Fruit fly (Drosophila melanogaster) whole organism: ENCODE data around the gene CG46456.
A peak's percentile ranks its signal among the peaks of the same experiment; 100 is the strongest.

ENCODE experiments used
- CG8478 ChIP-seq: fragments of >200 bp; optimal IDR thresholded peaks from 2 replicates; lab custom pipeline; 2018; ENCODE audit warnings: inconsistent platforms
- Dll ChIP-seq: fragments of >200 bp; optimal IDR thresholded peaks from 2 replicates; lab custom pipeline; 2017
- EcR ChIP-seq, 2 experiments: fragments of >200 bp; optimal IDR thresholded peaks; 2 replicates each; lab custom pipeline; 2017; ENCODE audit warnings: missing biosample characterization in 2 of 2, missing genetic modification characterization in 2 of 2, missing genetic modification reagents in 2 of 2
- pan ChIP-seq: fragments of >200 bp; optimal IDR thresholded peaks from 2 replicates; lab custom pipeline; 2017
- psq ChIP-seq: fragments of >200 bp; optimal IDR thresholded peaks from 2 replicates; lab custom pipeline; 2017
- usp ChIP-seq: fragments of >200 bp; optimal IDR thresholded peaks from 2 replicates; lab custom pipeline; 2017; ENCODE audit warnings: missing biosample characterization, missing genetic modification characterization, mixed read lengths

CG46456 gene

DNA sequence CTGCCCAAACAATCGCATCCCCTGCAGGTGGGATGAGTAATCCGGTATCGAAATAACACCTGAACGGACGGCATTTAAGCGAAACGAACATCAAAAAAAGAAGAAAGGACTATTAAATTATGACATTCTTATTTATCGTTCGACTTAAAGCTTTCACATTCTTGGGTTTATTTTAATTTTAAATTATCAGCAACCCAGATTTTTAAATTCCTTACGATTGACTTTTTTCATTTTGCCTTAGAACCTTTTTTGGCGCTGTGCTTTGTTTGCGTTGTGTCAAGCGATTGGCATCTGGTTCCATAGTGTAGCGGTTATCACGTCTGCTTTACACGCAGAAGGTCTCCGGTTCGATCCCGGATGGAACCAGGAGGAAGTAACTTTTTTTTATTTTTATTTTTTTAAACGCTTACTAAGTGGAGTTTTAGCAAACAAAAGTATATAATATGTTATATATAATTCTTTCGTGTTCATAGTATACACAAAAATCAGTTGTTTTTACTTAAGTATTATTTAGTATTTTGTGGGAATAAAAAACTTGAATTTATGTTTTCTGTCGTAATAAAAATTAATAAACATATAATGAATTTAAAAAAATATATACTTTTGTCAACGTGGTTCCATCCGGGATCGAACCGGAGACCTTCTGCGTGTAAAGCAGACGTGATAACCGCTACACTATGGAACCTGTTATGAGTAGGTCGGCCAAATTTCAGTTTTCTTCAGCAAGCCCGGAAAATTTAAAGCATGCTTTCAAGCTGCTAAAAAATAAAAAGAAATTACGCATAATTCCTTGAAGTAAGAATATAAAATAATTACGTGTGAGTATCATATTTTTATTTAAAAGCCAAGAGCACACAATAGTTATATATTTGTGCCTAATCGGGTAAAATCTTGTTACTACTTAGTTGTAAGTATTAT lies 1.2 kb upstream of the CG46456 start:
- TF ChIP-seq Dll (lab: Kevin White, UChicago): no peak
- TF ChIP-seq usp (GFP tag; lab: Kevin White, UChicago): no peak
- TF ChIP-seq EcR (GFP tag; optimal IDR thresholded peaks at IDR 0.05; lab: Kevin White, UChicago): no peak
- no peak for TF ChIP-seq psq (lab: Kevin White, UChicago)
- TF ChIP-seq pan (lab: Kevin White, UChicago): no peak
- TF ChIP-seq CG8478 (lab: Kevin White, UChicago): no peak

DNA sequence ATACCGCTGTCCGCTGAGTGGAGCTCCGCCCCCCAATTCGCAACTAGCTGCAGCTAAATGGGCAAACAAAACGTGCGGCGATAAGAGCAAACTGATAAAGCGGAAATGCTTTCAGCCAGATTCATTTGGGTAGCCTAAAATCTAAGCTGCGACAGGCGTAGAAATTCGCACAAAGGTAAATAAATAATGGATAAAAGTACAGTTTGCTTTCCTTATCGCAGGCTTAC lies 590 bp upstream of the CG46456 start, which contains the start of gene lama:
TSS of gene lama (minus strand) at position 101 of the 227 bp plus-strand sequence.
- TF ChIP-seq CG8478 (lab: Kevin White, UChicago): no peak
- no peak for TF ChIP-seq psq (lab: Kevin White, UChicago)
- no peak for TF ChIP-seq Dll (lab: Kevin White, UChicago)
- no peak for TF ChIP-seq EcR (GFP tag; optimal IDR thresholded peaks at IDR 0.05; lab: Kevin White, UChicago)
- TF ChIP-seq usp (GFP tag; lab: Kevin White, UChicago): no peak
- no peak for TF ChIP-seq pan (lab: Kevin White, UChicago)

DNA sequence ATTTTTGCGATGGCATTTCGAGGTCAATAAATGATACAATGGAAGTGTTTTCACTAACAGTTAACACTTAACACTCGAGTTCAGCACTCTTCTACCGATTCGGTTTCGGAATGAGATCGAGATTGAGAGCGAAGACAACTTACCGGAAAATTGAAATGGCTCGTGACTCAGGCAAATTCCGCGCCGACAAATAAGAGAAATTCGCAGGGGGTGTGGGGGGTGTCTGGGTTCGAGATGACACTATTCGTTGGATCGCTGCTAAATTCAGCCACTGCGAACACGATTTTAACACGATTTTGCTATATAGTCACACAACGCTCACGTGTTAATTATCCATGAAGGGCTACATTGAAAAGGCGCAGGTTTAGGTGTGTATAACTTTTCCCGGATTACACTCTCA lies 674 bp downstream of the CG46456 start:
- TF ChIP-seq pan (lab: Kevin White, UChicago): no peak
- no peak for TF ChIP-seq psq (lab: Kevin White, UChicago)
- TF ChIP-seq CG8478 (lab: Kevin White, UChicago): no peak
- TF ChIP-seq usp (GFP tag; lab: Kevin White, UChicago): no peak
- no peak for TF ChIP-seq Dll (lab: Kevin White, UChicago)
- no peak for TF ChIP-seq EcR (GFP tag; optimal IDR thresholded peaks at IDR 0.05; lab: Kevin White, UChicago)

DNA sequence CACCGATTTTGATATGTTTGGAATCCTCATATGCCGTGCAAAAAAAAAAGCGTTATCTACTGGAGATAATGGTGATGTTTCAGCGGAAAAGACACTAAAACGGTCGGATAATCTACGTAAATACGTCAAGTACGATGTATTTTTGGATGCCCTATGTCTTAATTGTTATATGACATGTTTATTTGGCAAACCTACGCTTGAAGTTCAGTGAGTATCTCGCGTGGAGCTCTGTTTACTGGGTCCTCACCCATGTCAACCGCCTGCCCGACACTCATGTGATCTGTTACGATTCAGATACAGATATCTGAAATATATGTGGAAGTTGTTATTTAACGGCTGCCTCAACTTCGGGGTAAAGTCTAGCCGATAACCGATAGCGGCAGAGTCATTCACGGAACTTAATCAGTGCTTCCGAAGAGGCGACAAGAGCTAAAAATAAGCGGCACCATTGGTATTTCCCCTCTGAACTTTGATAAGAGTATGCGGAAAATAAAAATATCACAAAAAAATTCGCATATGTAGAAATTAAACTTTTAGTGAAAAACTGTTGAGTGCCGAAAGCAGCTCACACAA lies 1.6 kb downstream of the CG46456 start:
- TF ChIP-seq EcR (GFP tag; optimal IDR thresholded peaks at IDR 0.05; lab: Kevin White, UChicago): no peak
- no peak for TF ChIP-seq usp (GFP tag; lab: Kevin White, UChicago)
- no peak for TF ChIP-seq CG8478 (lab: Kevin White, UChicago)
- no peak for TF ChIP-seq Dll (lab: Kevin White, UChicago)
- no peak for TF ChIP-seq pan (lab: Kevin White, UChicago)
- TF ChIP-seq psq (lab: Kevin White, UChicago): no peak

DNA sequence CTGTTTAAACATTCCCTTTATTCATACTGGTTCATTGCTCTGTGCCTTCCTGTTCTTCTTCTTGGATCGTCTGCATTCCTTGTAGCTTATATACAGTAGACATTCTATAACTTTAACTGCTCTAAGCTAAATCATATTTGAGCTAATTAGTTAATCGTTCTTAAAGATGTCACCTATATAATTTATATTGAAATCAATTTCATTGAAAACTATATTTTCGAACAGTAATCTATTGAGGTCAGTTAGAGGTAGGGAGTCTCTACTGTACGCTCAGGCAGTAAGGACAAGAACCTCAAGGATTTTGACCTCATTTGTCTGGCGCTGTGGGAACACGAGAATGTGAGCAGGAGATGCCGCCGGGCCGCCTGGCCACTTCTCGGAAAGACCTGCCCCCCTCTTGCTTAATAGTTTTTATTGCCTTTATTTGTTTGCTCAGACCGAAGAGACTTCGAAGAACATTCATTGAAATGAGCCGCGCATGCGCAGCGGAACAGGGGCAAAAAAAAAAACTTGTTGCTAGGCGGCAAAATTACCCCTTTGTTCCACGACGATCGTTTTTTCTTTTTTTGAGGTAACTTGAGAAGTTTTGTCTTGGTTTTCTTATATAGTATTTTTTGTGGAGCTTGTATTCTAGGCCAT lies 2.3 kb downstream of the CG46456 start:
- TF ChIP-seq EcR (GFP tag; optimal IDR thresholded peaks at IDR 0.05; lab: Kevin White, UChicago): peak in 1 of 2 experiments; percentile 69
- no peak for TF ChIP-seq usp (GFP tag; lab: Kevin White, UChicago)

DNA sequence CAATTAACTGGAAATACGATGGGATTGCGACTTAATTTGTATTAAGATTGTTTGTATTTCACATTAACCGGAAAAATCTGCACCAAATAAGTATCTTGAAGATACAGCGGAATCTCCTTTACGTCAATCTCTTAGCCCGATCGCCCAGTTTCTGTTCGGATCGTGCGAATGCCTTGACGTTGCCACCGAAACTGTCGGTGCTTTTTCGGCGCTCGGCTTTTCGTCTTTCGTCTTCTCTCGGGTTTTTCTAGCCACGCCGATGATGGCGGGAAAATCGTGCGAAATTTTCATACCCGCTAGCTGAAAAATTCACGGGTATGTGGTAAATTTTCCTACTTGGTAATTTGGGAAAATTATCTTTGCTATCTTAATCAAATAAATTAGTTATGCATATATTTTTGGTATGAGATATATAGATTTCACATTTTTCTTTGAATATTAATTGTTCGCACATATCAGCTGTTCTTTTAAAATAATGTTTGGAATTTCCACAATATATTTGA lies 3.7 kb downstream of the CG46456 start:
- TF ChIP-seq psq (lab: Kevin White, UChicago) (no peak), pan (lab: Kevin White, UChicago) (no peak), Dll (lab: Kevin White, UChicago) (no peak), CG8478 (lab: Kevin White, UChicago) (no peak), EcR (GFP tag; optimal IDR thresholded peaks at IDR 0.05; lab: Kevin White, UChicago) (no peak), usp (GFP tag; lab: Kevin White, UChicago) (no peak)

DNA sequence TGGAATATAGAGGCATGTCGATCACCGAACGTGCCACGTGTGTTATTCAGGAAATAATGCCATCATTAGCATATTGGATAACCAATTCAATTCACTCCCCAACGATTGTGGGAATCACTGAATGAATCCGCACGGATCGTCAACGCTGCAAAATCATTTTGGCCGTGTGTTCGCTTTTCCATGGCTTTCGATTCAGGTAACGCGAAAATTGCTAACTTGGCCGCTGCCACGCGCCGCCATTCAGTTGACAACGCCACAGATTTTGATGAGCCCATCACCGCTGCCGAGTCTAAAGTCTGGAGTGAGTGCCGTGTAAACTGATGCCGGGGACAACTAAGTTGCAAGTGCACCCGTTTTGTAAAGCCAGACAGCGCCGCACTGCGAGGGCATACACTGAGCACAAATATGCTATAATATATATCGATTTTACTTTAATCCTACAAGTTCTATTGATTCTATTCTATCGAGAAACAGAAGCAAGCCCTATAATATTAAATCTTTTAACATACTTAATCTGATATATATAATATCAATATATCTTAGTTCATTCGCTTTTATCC lies 5.3 kb downstream of the CG46456 start:
- TF ChIP-seq CG8478 (lab: Kevin White, UChicago) (no peak), EcR (GFP tag; optimal IDR thresholded peaks at IDR 0.05; lab: Kevin White, UChicago) (no peak), pan (lab: Kevin White, UChicago) (no peak), Dll (lab: Kevin White, UChicago) (no peak), psq (lab: Kevin White, UChicago) (no peak), usp (GFP tag; lab: Kevin White, UChicago) (no peak)

DNA sequence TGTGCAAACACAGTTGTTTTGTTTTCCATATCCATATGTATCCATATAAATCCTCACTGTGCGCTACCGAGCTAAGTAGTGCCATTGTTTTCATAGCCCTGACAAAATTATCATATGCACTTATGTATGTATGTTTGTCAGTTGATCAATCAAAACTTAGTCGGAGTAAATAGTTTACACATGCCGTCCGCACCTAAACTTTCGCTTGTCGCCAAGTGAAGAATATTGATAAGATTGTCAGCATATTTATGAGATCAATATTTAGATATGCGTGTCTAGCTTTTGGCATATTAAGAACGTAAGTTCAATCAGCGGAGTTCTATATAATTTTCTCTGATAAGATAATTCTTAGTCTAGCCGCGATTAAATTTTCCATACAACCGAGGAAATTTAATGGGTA lies 6.2 kb downstream of the CG46456 start:
- TF ChIP-seq CG8478 (lab: Kevin White, UChicago): no peak
- no peak for TF ChIP-seq psq (lab: Kevin White, UChicago)
- no peak for TF ChIP-seq Dll (lab: Kevin White, UChicago)
- TF ChIP-seq usp (GFP tag; lab: Kevin White, UChicago): no peak
- TF ChIP-seq EcR (GFP tag; optimal IDR thresholded peaks at IDR 0.05; lab: Kevin White, UChicago): no peak
- TF ChIP-seq pan (lab: Kevin White, UChicago): no peak

DNA sequence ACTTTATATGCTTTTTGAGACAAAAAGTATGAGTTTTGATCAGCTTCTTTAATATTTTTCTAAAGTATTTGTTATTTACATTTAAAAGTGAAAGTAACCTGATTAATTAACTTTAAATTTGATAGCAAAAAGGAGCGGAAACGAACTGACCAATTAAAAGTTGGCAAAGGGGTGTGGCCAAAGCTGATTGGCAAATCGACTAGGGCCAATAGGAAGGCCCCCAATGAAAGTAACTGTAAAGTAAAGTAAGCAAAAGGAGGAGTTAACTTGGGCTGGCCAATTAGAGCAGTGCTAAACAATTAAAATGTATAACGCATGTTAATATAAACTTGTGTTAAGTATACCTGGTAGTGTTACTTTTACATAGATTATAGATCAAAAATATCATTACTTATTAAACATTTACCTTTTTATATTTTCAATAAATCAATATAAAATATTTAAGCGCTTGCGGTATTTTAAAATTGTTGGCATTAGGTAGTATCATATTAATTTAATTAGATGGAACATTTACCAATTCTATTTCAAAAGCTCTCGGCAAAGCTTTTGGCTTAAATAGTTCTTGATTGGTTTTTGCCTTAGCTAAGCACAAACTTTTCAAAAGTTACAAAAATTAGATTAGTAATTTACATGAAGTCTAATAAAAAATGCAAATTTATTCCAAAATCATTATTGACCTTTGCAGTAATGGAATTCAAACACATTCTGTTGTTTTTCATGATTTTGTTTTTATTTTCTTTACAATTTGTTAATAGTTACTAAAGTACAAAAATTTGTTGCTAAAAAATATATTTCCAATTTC lies 12.0 kb downstream of the CG46456 start:
- TF ChIP-seq usp (GFP tag; lab: Kevin White, UChicago): no peak
- no peak for TF ChIP-seq EcR (GFP tag; optimal IDR thresholded peaks at IDR 0.05; lab: Kevin White, UChicago)
- TF ChIP-seq psq (lab: Kevin White, UChicago): no peak
- TF ChIP-seq Dll (lab: Kevin White, UChicago): no peak
- TF ChIP-seq CG8478 (lab: Kevin White, UChicago): no peak

DNA sequence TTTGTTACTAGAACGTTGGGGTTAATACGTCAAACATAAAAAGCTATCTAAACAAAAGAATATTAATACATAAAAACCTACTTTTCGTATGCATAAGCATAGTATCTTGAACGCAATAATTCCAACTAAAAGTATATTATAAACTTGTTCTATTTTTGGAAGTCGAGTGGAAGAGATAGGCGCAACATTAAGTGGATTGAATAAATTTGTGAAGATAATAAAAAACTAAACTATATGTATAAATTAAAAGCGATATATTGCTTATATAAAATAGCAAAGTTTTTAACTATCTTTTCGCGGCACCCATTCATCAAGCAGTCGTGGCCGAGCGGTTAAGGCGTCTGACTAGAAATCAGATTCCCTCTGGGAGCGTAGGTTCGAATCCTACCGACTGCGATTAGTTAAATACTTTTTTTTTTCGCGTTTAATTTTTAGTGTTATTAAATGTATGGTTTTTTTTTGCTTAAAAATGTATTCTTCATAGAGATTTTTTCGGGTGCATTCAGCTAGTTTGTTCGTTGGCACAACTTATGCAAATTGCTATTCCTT lies 13.3 kb downstream of the CG46456 start:
- TF ChIP-seq psq (lab: Kevin White, UChicago): no peak
- no peak for TF ChIP-seq Dll (lab: Kevin White, UChicago)
- TF ChIP-seq CG8478 (lab: Kevin White, UChicago): no peak
- TF ChIP-seq EcR (GFP tag; optimal IDR thresholded peaks at IDR 0.05; lab: Kevin White, UChicago): no peak
- no peak for TF ChIP-seq pan (lab: Kevin White, UChicago)
- TF ChIP-seq usp (GFP tag; lab: Kevin White, UChicago): no peak
